Fruit fly (Drosophila melanogaster): ENCODE data around the gene skd.

The skd gene

DNA sequence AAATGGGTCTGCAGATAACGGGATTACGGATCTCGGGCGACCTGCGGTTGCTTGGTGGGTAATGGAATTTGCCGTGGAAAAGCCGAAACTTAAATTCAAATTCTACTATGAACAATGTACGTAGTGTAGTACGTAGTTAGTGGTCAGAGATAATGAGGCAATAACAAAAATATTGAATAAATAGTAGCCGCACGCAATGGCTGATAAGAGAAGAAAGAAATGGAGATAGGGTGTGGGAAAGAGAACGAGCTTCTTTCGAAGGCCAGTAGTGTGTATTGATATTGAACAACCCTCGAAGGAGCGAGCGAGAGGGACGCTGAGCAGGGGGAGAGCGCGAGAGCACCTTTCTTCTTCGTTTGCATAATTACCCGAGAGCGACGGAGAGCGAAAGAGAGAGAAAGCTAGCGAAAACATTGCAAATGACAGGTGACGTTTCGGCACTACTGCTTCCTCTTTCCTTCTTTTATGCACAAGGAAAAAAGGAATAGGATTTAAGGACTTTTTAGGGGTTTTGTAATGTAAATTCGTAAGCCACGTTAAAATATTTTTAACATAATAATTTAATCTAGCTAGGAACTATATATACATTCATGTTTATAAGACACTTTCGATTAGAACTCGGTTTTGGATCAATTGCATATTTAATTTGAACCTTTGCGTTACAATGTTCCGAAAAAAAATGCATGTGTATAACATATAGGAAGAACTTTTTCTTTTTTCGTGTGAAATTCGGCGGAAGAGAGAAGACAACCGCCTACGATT lies 16.2 kb downstream of the skd start (continued):
- no peak for TF ChIP-seq hbn (GFP tag; IDR thresholded peaks at IDR 0.05; ENCODE audit: partially characterized antibody)
- TF ChIP-seq Eip74EF (GFP tag; optimal IDR thresholded peaks at IDR 0.05), result no peak
- TF ChIP-seq CG10654 (GFP tag; optimal IDR thresholded peaks at IDR 0.05), result no peak
- TF ChIP-seq dysf (GFP tag; IDR thresholded peaks at IDR 0.05), result peak; percentile 52; the same call in 1 of the 3 replicates
- TF ChIP-seq tup (GFP tag; optimal IDR thresholded peaks at IDR 0.05), result no peak
- no peak for TF ChIP-seq YL-1 (GFP tag; optimal IDR thresholded peaks at IDR 0.05)
- TF ChIP-seq Ets97D (GFP tag; optimal IDR thresholded peaks at IDR 0.05), result no peak
- TF ChIP-seq cg (GFP tag; optimal IDR thresholded peaks at IDR 0.05), result peak; percentile 55
- TF ChIP-seq tin (GFP tag; optimal IDR thresholded peaks at IDR 0.05), result peak; percentile 4
- peak in 1 of 2 experiments; percentile 17 for TF ChIP-seq tll (GFP tag; optimal IDR thresholded peaks at IDR 0.05)
- no peak for TF ChIP-seq Doc3 (GFP tag; IDR thresholded peaks at IDR 0.05; ENCODE audit: partially characterized antibody)
- no peak for TF ChIP-seq Sry-δ (GFP tag; optimal IDR thresholded peaks at IDR 0.05)
- TF ChIP-seq Lhr (GFP tag; optimal IDR thresholded peaks at IDR 0.05), result no peak
- no peak for TF ChIP-seq p53 (GFP tag; optimal IDR thresholded peaks at IDR 0.05)
- TF ChIP-seq HLH4C (GFP tag; IDR thresholded peaks at IDR 0.05; ENCODE audit: partially characterized antibody), result no peak
- TF ChIP-seq H15 (GFP tag; IDR thresholded peaks at IDR 0.05), result no peak
- 0 out of 3 replicates have a peak, but pooled peaks have one; percentile 68 for TF ChIP-seq CG2199 (GFP tag; IDR thresholded peaks at IDR 0.05)
- no peak for TF ChIP-seq chm (GFP tag; IDR thresholded peaks at IDR 0.05)
- no peak for TF ChIP-seq toy (GFP tag; IDR thresholded peaks at IDR 0.05)
- TF ChIP-seq Atf6 (GFP tag; IDR thresholded peaks at IDR 0.05), result peak; percentile 57
- TF ChIP-seq CG14014 (GFP tag; IDR thresholded peaks at IDR 0.05), result 0 out of 2 replicates have a peak, but pooled peaks have one; percentile 10
- TF ChIP-seq CG8290 (GFP tag; optimal IDR thresholded peaks at IDR 0.05), result no peak
- no peak for TF ChIP-seq CG8290 (tag; optimal IDR thresholded peaks at IDR 0.05)
- peak; percentile 76 for TF ChIP-seq pros (GFP tag; optimal IDR thresholded peaks at IDR 0.05)
- no peak for TF ChIP-seq stwl (tag; optimal IDR thresholded peaks at IDR 0.05)
- no peak for TF ChIP-seq CG6272 (GFP tag; IDR thresholded peaks at IDR 0.05)
- TF ChIP-seq pum (GFP tag; optimal IDR thresholded peaks at IDR 0.05), result no peak
- TF ChIP-seq schlank (tag; optimal IDR thresholded peaks at IDR 0.05), result no peak
- no peak for TF ChIP-seq sens-2 (GFP tag; IDR thresholded peaks at IDR 0.05)
- TF ChIP-seq wek (GFP tag; optimal IDR thresholded peaks at IDR 0.05), result no peak
- TF ChIP-seq NK7.1 (GFP tag; optimal IDR thresholded peaks at IDR 0.05), result no peak
- TF ChIP-seq CG8359 (GFP tag; optimal IDR thresholded peaks at IDR 0.05; ENCODE audit: borderline replicate concordance), result no peak
- no peak for TF ChIP-seq pzg (GFP tag; optimal IDR thresholded peaks at IDR 0.05)
- no peak for TF ChIP-seq TFAM (GFP tag; optimal IDR thresholded peaks at IDR 0.05)
- TF ChIP-seq sd (tag; optimal IDR thresholded peaks at IDR 0.05), result peak; percentile 44
- TF ChIP-seq ssp (GFP tag; IDR thresholded peaks at IDR 0.05), result no peak
- TF ChIP-seq trem (tag; optimal IDR thresholded peaks at IDR 0.05), result no peak
- TF ChIP-seq run (tag; optimal IDR thresholded peaks at IDR 0.05), result no peak
- peak; percentile 60 for TF ChIP-seq CG2678 (tag; optimal IDR thresholded peaks at IDR 0.05)
- peak; percentile 37; the same call in 2 of the 3 replicates for TF ChIP-seq row (GFP tag; IDR thresholded peaks at IDR 0.05)
- TF ChIP-seq CG17186 (GFP tag; optimal IDR thresholded peaks at IDR 0.05), result no peak
- no peak for TF ChIP-seq Taf1 (GFP tag; IDR thresholded peaks at IDR 0.05)
- peak in 1 of 2 experiments; percentile 91 for TF ChIP-seq Pdp1 (GFP tag; optimal IDR thresholded peaks at IDR 0.05)
- no peak for TF ChIP-seq CG13624 (GFP tag; optimal IDR thresholded peaks at IDR 0.05)
- TF ChIP-seq CG13424 (tag; optimal IDR thresholded peaks at IDR 0.05), result peak; percentile 26
- no peak for TF ChIP-seq unpg (GFP tag; optimal IDR thresholded peaks at IDR 0.05)
- no peak for TF ChIP-seq oc (tag; optimal IDR thresholded peaks at IDR 0.05)
- no peak for TF ChIP-seq CG11723 (GFP tag; optimal IDR thresholded peaks at IDR 0.05)
- TF ChIP-seq eve (GFP tag; optimal IDR thresholded peaks at IDR 0.05), result no peak
